Worm (Caenorhabditis elegans) whole organism, young adult: ENCODE measurements around the gene Y55D5A.4.

Source experiments
- ceh-27 ChIP-seq: fragments of 200-800 bp; sonication (Bioruptor generic); optimal IDR thresholded peaks from 2 replicates; lab custom pipeline; 2018; ENCODE audit warnings: mild to moderate bottlenecking, missing genetic modification characterization, moderate library complexity, missing compliant biosample characterization
- pha-4 ChIP-seq: fragments of 150-350 bp; sonication (generic microtip); optimal IDR thresholded peaks from 2 replicates; lab custom pipeline; 2014; ENCODE audit warnings: missing biosample characterization, missing genetic modification reagents, missing genetic modification characterization
- ztf-22 ChIP-seq: fragments of 200-800 bp; sonication (Bioruptor generic); optimal IDR thresholded peaks from 2 replicates; lab custom pipeline; 2018; ENCODE audit warnings: mild to moderate bottlenecking, missing genetic modification characterization, moderate library complexity, missing compliant biosample characterization

ce11 chrIII:2995288-2995687 is 5.4 kb upstream of the Y55D5A.4 start:
- no peak for TF ChIP-seq pha-4 (tag; lab: Kevin White, UChicago)
- no peak for TF ChIP-seq ceh-27 (GFP tag; lab: Kevin White, UChicago)
- TF ChIP-seq ztf-22 (GFP tag; lab: Kevin White, UChicago), result no peak
